Worm (Caenorhabditis elegans) whole organism, L4/young adult: ENCODE results near the gene irld-11.

ENCODE experiments used
- W03F9.2 ChIP-seq: fragments of 150-350 bp; optimal IDR thresholded peaks from 2 replicates; lab custom pipeline; 2014; ENCODE audit warnings: missing biosample characterization, missing genetic modification characterization
- dao-5 ChIP-seq: sonication (generic microtip); optimal IDR thresholded peaks from 2 replicates; lab custom pipeline; 2016; ENCODE audit warnings: missing genotype, missing genetic modification characterization, moderate library complexity, missing compliant biosample characterization
- him-1 ChIP-seq: sonication (generic microtip); optimal IDR thresholded peaks from 2 replicates; lab custom pipeline; 2016; ENCODE audit warnings: missing genotype, missing genetic modification reagents, missing genetic modification characterization, missing compliant biosample characterization

DNA sequence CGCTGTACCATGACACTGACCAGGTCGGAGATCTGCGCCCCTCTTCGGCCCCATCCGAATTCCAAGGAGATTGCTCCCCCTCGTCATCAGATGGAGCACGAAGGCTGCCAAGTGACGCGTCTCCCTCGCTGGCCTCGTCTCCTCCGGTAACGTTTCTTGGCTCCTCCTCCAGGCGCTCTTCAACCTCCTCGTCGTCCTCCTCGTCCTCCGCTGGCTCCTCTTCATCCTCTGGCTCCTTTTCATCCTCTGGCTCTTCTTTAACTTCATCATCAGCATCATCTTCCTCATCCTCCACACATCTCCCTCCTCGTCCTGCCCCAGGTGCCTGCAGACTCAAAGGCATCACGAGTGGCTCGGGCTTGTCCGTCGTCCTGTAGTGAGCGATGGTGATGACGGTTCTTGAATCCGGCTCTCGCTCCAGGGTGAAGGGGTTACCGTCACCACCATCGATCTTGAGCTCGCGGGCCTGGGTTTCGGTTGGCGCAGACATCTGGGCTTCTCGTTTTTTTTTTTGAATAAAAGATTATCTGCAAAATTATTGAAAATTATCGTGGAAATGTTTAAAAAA is 44.4 kb downstream of the irld-11 start:
- TF ChIP-seq dao-5 (tag; lab: Kevin White, UChicago): no peak
- no peak for TF ChIP-seq him-1 (tag; lab: Kevin White, UChicago)
- no peak for TF ChIP-seq W03F9.2
